Fruit fly (Drosophila melanogaster) whole organism, embryonic: Measurements from ENCODE around the gene CG13898.

ENCODE experiments used
- Blimp-1 ChIP-seq: fragments of 200-800 bp; sonication (Bioruptor generic); optimal IDR thresholded peaks from 3 replicates; lab custom pipeline; 2018; ENCODE audit warnings: missing biosample characterization, missing genetic modification characterization, mild to moderate bottlenecking, moderate library complexity, missing genetic modification reagents
- Bteb2 ChIP-seq: fragments of 200-800 bp; sonication (Bioruptor generic); optimal IDR thresholded peaks from 2 replicates; lab custom pipeline; 2016; ENCODE audit warnings: missing biosample characterization, missing genetic modification characterization
- CG10321 ChIP-seq: fragments of 200-800 bp; sonication (Bioruptor generic); IDR thresholded peaks from 2 replicates; pipeline ENCODE4 v1.3.6; 2022; ENCODE audit warnings: missing biosample characterization, missing genetic modification characterization
- CG1233 ChIP-seq: fragments of 200-800 bp; sonication (Bioruptor generic); optimal IDR thresholded peaks from 4 replicates; lab custom pipeline; 2018; ENCODE audit warnings: missing biosample characterization, mild to moderate bottlenecking, missing genetic modification characterization
- CG14014 ChIP-seq: fragments of 200-800 bp; sonication (Bioruptor generic); IDR thresholded peaks from 2 replicates; pipeline ENCODE4 v1.3.6; 2022; ENCODE audit warnings: missing biosample characterization, missing genetic modification characterization
- CG1529 ChIP-seq: fragments of 200-800 bp; sonication (Bioruptor generic); optimal IDR thresholded peaks from 3 replicates; lab custom pipeline; 2018; ENCODE audit warnings: missing biosample characterization, missing genetic modification characterization
- CG16815 ChIP-seq: fragments of 200-800 bp; sonication (Bioruptor generic); optimal IDR thresholded peaks from 3 replicates; lab custom pipeline; 2017; ENCODE audit warnings: missing biosample characterization, mild to moderate bottlenecking, missing genetic modification characterization
- CG17361 ChIP-seq: fragments of 200-800 bp; sonication (Bioruptor generic); IDR thresholded peaks from 3 replicates; pipeline ENCODE4 v1.3.6; 2022; ENCODE audit warnings: missing biosample characterization, missing genetic modification characterization
- CG17802 ChIP-seq: fragments of 200-800 bp; sonication (Bioruptor generic); optimal IDR thresholded peaks from 2 replicates; lab custom pipeline; 2018; ENCODE audit warnings: missing biosample characterization, mild to moderate bottlenecking, missing genetic modification characterization, moderate library complexity
- CG18262 ChIP-seq: fragments of 200-800 bp; optimal IDR thresholded peaks from 3 replicates; lab custom pipeline; 2019; ENCODE audit warnings: missing biosample characterization, mild to moderate bottlenecking, missing genetic modification characterization, moderate library complexity
- CG1832 ChIP-seq: fragments of 200-800 bp; sonication (Bioruptor generic); optimal IDR thresholded peaks from 2 replicates; lab custom pipeline; 2017; ENCODE audit warnings: missing biosample characterization, mild to moderate bottlenecking, missing genetic modification characterization, inconsistent platforms
- CG2129 ChIP-seq: fragments of 200-800 bp; sonication (Bioruptor generic); IDR thresholded peaks from 2 replicates; pipeline ENCODE4 v1.3.6; 2022; ENCODE audit warnings: missing biosample characterization, missing genetic modification characterization; ENCODE audit not compliant: partially characterized antibody
- CG2875 ChIP-seq: fragments of 200-800 bp; sonication (Bioruptor generic); optimal IDR thresholded peaks from 2 replicates; lab custom pipeline; 2017; ENCODE audit warnings: missing biosample characterization, mild to moderate bottlenecking, missing genetic modification characterization, missing genetic modification reagents
- CG34376 ChIP-seq: fragments of 200-800 bp; sonication (Bioruptor generic); optimal IDR thresholded peaks from 2 replicates; lab custom pipeline; 2018; ENCODE audit warnings: missing biosample characterization, mild to moderate bottlenecking, missing genetic modification characterization
- CG4404 ChIP-seq: fragments of 200-800 bp; sonication (Bioruptor generic); IDR thresholded peaks from 2 replicates; pipeline ENCODE4 v1.3.6; 2022; ENCODE audit warnings: missing biosample characterization, missing genetic modification characterization
- CG6272 ChIP-seq: fragments of 200-800 bp; sonication (Bioruptor generic); IDR thresholded peaks from 2 replicates; pipeline ENCODE4 v1.3.6; 2022; ENCODE audit warnings: missing biosample characterization, missing genetic modification characterization
- CG9437 ChIP-seq: fragments of 200-800 bp; sonication (Bioruptor generic); optimal IDR thresholded peaks from 2 replicates; lab custom pipeline; 2018; ENCODE audit warnings: missing biosample characterization, mild to moderate bottlenecking, missing genetic modification characterization
- CrebB ChIP-seq: fragments of 200-800 bp; sonication (Bioruptor generic); optimal IDR thresholded peaks from 3 replicates; lab custom pipeline; 2018; ENCODE audit warnings: missing biosample characterization, mild to moderate bottlenecking, missing genetic modification characterization
- Hand ChIP-seq: fragments of 200-800 bp; sonication (Bioruptor generic); optimal IDR thresholded peaks from 2 replicates; lab custom pipeline; 2017; ENCODE audit warnings: mild to moderate bottlenecking, missing biosample characterization, missing genetic modification reagents, missing genetic modification characterization
- HmgD ChIP-seq: fragments of 200-800 bp; sonication (Bioruptor generic); optimal IDR thresholded peaks from 3 replicates; lab custom pipeline; 2016; ENCODE audit warnings: missing biosample characterization, missing genetic modification characterization
- Mes4 ChIP-seq: fragments of 200-800 bp; sonication (Bioruptor generic); optimal IDR thresholded peaks from 2 replicates; lab custom pipeline; 2016; ENCODE audit warnings: missing biosample characterization, missing genetic modification characterization
- Sry-β ChIP-seq: fragments of 200-800 bp; sonication (Bioruptor generic); optimal IDR thresholded peaks from 2 replicates; lab custom pipeline; 2018; ENCODE audit warnings: missing biosample characterization, mild to moderate bottlenecking, missing genetic modification characterization, moderate library complexity
- Sry-δ ChIP-seq: fragments of 200-800 bp; sonication (Bioruptor generic); optimal IDR thresholded peaks from 2 replicates; lab custom pipeline; 2016; ENCODE audit warnings: missing biosample characterization, missing genetic modification characterization
- YL-1 ChIP-seq: fragments of 200-800 bp; sonication (Bioruptor generic); optimal IDR thresholded peaks from 3 replicates; lab custom pipeline; 2017; ENCODE audit warnings: missing biosample characterization, mild to moderate bottlenecking, missing genetic modification characterization
- amos ChIP-seq: fragments of 200-800 bp; sonication (Bioruptor generic); IDR thresholded peaks from 2 replicates; pipeline ENCODE4 v1.3.6; 2022; ENCODE audit warnings: missing biosample characterization, missing genetic modification characterization; ENCODE audit not compliant: partially characterized antibody
- bowl ChIP-seq: fragments of 200-800 bp; sonication (Bioruptor generic); IDR thresholded peaks from 2 replicates; pipeline ENCODE4 v1.3.6; 2022; ENCODE audit warnings: missing biosample characterization, missing genetic modification characterization
- croc ChIP-seq: fragments of 200-800 bp; sonication (Bioruptor generic); conservative IDR thresholded peaks from 3 replicates; pipeline ENCODE4 v1.3.6; 2022; ENCODE audit warnings: missing biosample characterization, missing genetic modification characterization
- cwo ChIP-seq: fragments of 200-800 bp; sonication (Bioruptor generic); optimal IDR thresholded peaks from 3 replicates; lab custom pipeline; 2017; ENCODE audit warnings: missing biosample characterization, missing genetic modification characterization, mild to moderate bottlenecking, moderate library complexity, missing genetic modification reagents
- emc ChIP-seq: fragments of 200-800 bp; sonication (Bioruptor generic); optimal IDR thresholded peaks from 2 replicates; lab custom pipeline; 2016; ENCODE audit warnings: missing biosample characterization, missing genetic modification characterization
- fu2 ChIP-seq: fragments of 200-800 bp; sonication (Bioruptor generic); optimal IDR thresholded peaks from 2 replicates; lab custom pipeline; 2016; ENCODE audit warnings: missing biosample characterization, missing genetic modification characterization
- gro ChIP-seq: fragments of 200-800 bp; sonication (Bioruptor generic); optimal IDR thresholded peaks from 2 replicates; lab custom pipeline; 2016; ENCODE audit warnings: missing biosample characterization, missing genetic modification characterization
- org-1 ChIP-seq: fragments of 200-800 bp; sonication (Bioruptor generic); optimal IDR thresholded peaks from 2 replicates; lab custom pipeline; 2017; ENCODE audit warnings: missing biosample characterization, missing genetic modification characterization
- pan ChIP-seq, 4 experiments: fragments of >200 bp in 3 of 4; fragments of 200-800 bp in 1 of 4; sonication (Bioruptor generic) in 1 of 4; optimal IDR thresholded peaks in 3 of 4; IDR thresholded peaks in 1 of 4; 2 replicates each; pipeline versions ENCODE4 v1.3.6 to Lab custom; 2017 to 2022; ENCODE audit warnings: missing biosample characterization in 2 of 4, missing genetic modification characterization in 2 of 4, mixed read lengths in 1 of 4
- peb ChIP-seq: fragments of 200-800 bp; sonication (Bioruptor generic); IDR thresholded peaks from 2 replicates; pipeline ENCODE4 v1.3.6; 2022; ENCODE audit warnings: missing biosample characterization, missing genetic modification characterization
- psq ChIP-seq: fragments of 200-800 bp; sonication (Bioruptor generic); optimal IDR thresholded peaks from 2 replicates; lab custom pipeline; 2017; ENCODE audit warnings: missing biosample characterization, missing genetic modification characterization
- repo ChIP-seq: fragments of 200-800 bp; sonication (Bioruptor generic); optimal IDR thresholded peaks from 2 replicates; lab custom pipeline; 2016; ENCODE audit warnings: missing biosample characterization, missing genetic modification characterization
- rib ChIP-seq: fragments of 200-800 bp; sonication (Bioruptor generic); IDR thresholded peaks from 2 replicates; pipeline ENCODE4 v1.3.6; 2022; ENCODE audit warnings: missing biosample characterization, missing genetic modification characterization
- salm ChIP-seq: fragments of 200-800 bp; sonication (Bioruptor generic); optimal IDR thresholded peaks from 2 replicates; lab custom pipeline; 2018; ENCODE audit warnings: missing biosample characterization, mild to moderate bottlenecking, missing genetic modification characterization
- sd ChIP-seq: fragments of 200-800 bp; sonication (Bioruptor generic); optimal IDR thresholded peaks from 3 replicates; lab custom pipeline; 2018; ENCODE audit warnings: missing biosample characterization, mild to moderate bottlenecking, missing genetic modification characterization, moderate library complexity
- sisA ChIP-seq: fragments of 200-800 bp; sonication (Bioruptor generic); IDR thresholded peaks from 2 replicates; pipeline ENCODE4 v1.3.6; 2022; ENCODE audit warnings: missing biosample characterization, missing genetic modification characterization
- slp2 ChIP-seq: fragments of 200-800 bp; sonication (Bioruptor generic); optimal IDR thresholded peaks from 2 replicates; lab custom pipeline; 2016; ENCODE audit warnings: missing biosample characterization, missing genetic modification characterization
- sqz ChIP-seq: fragments of 200-800 bp; sonication (Bioruptor generic); optimal IDR thresholded peaks from 3 replicates; lab custom pipeline; 2018; ENCODE audit warnings: missing biosample characterization, mild to moderate bottlenecking, missing genetic modification characterization
- tgo ChIP-seq: fragments of 200-800 bp; sonication (Bioruptor generic); IDR thresholded peaks from 3 replicates; pipeline ENCODE4 v1.3.6; 2022; ENCODE audit warnings: missing biosample characterization, missing genetic modification characterization
- tin ChIP-seq: fragments of 200-800 bp; sonication (Bioruptor generic); optimal IDR thresholded peaks from 3 replicates; lab custom pipeline; 2016; ENCODE audit warnings: missing biosample characterization, missing genetic modification characterization
- tup ChIP-seq: fragments of 200-800 bp; sonication (Bioruptor generic); optimal IDR thresholded peaks from 2 replicates; lab custom pipeline; 2016; ENCODE audit warnings: missing biosample characterization, mild to moderate bottlenecking, missing genetic modification characterization, moderate library complexity
- wdn ChIP-seq: fragments of 200-800 bp; sonication (Bioruptor generic); IDR thresholded peaks from 2 replicates; pipeline ENCODE4 v1.3.6; 2022; ENCODE audit warnings: missing biosample characterization, missing genetic modification characterization
- wor ChIP-seq: fragments of 200-800 bp; sonication (Bioruptor generic); IDR thresholded peaks from 2 replicates; pipeline ENCODE4 v1.3.6; 2022; ENCODE audit warnings: missing biosample characterization, missing genetic modification characterization
- z ChIP-seq: fragments of 200-800 bp; sonication (Bioruptor generic); IDR thresholded peaks from 3 replicates; pipeline ENCODE4 v1.3.6; 2022; ENCODE audit warnings: missing biosample characterization, missing genetic modification characterization

The CG13898 gene

dm6 chr3L:784111-784960 is 19.5 kb downstream of the CG13898 start (continued):
- peak; percentile 33 for TF ChIP-seq Sry-δ (GFP tag; lab: Kevin White, UChicago)
- TF ChIP-seq Mes4 (GFP tag; lab: Kevin White, UChicago): peak; percentile 59
- peak; percentile 21; the same call in 1 of the 2 replicates for TF ChIP-seq peb (GFP tag; lab: Robert Waterston, UW)
- peak; percentile 14; the same call in 1 of the 2 replicates for TF ChIP-seq rib (GFP tag; lab: Robert Waterston, UW)
- TF ChIP-seq cwo (GFP tag; lab: Kevin White, UChicago): peak; percentile 56
- TF ChIP-seq repo (GFP tag; lab: Kevin White, UChicago): peak; percentile 49
- no peak for TF ChIP-seq CG2129
- no peak for TF ChIP-seq sd (tag; lab: Kevin White, UChicago)
- TF ChIP-seq amos (GFP tag; lab: Robert Waterston, UW): no peak
- peak; percentile 60 for TF ChIP-seq CG1529 (GFP tag; lab: Kevin White, UChicago)
- no peak for TF ChIP-seq CG34376 (GFP tag; lab: Kevin White, UChicago)
- 0 out of 2 replicates have a peak, but pooled peaks have one; percentile 48 for TF ChIP-seq bowl (GFP tag; lab: Robert Waterston, UW)
- peak; percentile 62 for TF ChIP-seq tin (GFP tag; lab: Kevin White, UChicago)
- peak; percentile 59 for TF ChIP-seq Blimp-1 (GFP tag; lab: Kevin White, UChicago)
- TF ChIP-seq CG14014 (GFP tag; lab: Robert Waterston, UW): peak; percentile 70
- peak; percentile 64 for TF ChIP-seq Bteb2 (GFP tag; lab: Kevin White, UChicago)
- TF ChIP-seq CG4404: peak; percentile 27; the same call in 1 of the 2 replicates
- no peak for TF ChIP-seq pan (optimal IDR thresholded peaks at IDR 0.05; lab: Kevin White, UChicago)
- peak in 1 of 2 experiments; percentile 81 for TF ChIP-seq pan (GFP tag; optimal IDR thresholded peaks at IDR 0.05 in 1 of 2, IDR thresholded peaks at IDR 0.05 in 1 of 2)
- TF ChIP-seq sisA (GFP tag; lab: Robert Waterston, UW): peak; percentile 76
- TF ChIP-seq CrebB (tag; lab: Kevin White, UChicago): peak; percentile 25
- TF ChIP-seq CG2875 (GFP tag; lab: Kevin White, UChicago): peak; percentile 58
- no peak for TF ChIP-seq CG10321 (GFP tag; lab: Robert Waterston, UW)
- TF ChIP-seq tup: no peak
- TF ChIP-seq Sry-β: no peak
- TF ChIP-seq CG1233 (GFP tag; lab: Kevin White, UChicago): peak; percentile 51
- TF ChIP-seq Hand: peak; percentile 33
- TF ChIP-seq wor: peak; percentile 79
- peak; percentile 33; the same call in 1 of the 3 replicates for TF ChIP-seq z (GFP tag; lab: Robert Waterston, UW)
- no peak for TF ChIP-seq CG1832 (GFP tag; lab: Kevin White, UChicago)
- peak; percentile 30 for TF ChIP-seq CG9437 (GFP tag; lab: Kevin White, UChicago)
- TF ChIP-seq fu2: peak; percentile 61
- TF ChIP-seq CG16815 (GFP tag; lab: Kevin White, UChicago): peak; percentile 45
- peak; percentile 11 for TF ChIP-seq slp2 (GFP tag; lab: Kevin White, UChicago)
- TF ChIP-seq sqz: no peak
- no peak for TF ChIP-seq YL-1 (GFP tag; lab: Kevin White, UChicago)
- no peak for TF ChIP-seq salm
- peak; percentile 73 for TF ChIP-seq CG6272 (GFP tag; lab: Robert Waterston, UW)
- TF ChIP-seq wdn: peak; percentile 70
- peak; percentile 76 for TF ChIP-seq org-1
- peak; percentile 54 for TF ChIP-seq CG18262 (tag; lab: Kevin White, UChicago)
- TF ChIP-seq CG17802 (tag; lab: Kevin White, UChicago): no peak
- TF ChIP-seq tgo (GFP tag; lab: Robert Waterston, UW): peak; percentile 69
- peak; percentile 51; the same call in 2 of the 3 replicates for TF ChIP-seq CG17361 (GFP tag; lab: Robert Waterston, UW)
- TF ChIP-seq croc (GFP tag; lab: Robert Waterston, UW): peak; percentile 33; the same call in 1 of the 3 replicates
- peak; percentile 31 for TF ChIP-seq HmgD (GFP tag; lab: Kevin White, UChicago)
- no peak for TF ChIP-seq psq (GFP tag; lab: Kevin White, UChicago)
- no peak for TF ChIP-seq gro
- no peak for TF ChIP-seq emc
